Fruit fly (Drosophila melanogaster): ENCODE results near the gene osp.
A peak's percentile ranks its signal among the peaks of the same experiment; 100 is the strongest.

The osp gene

DNA sequence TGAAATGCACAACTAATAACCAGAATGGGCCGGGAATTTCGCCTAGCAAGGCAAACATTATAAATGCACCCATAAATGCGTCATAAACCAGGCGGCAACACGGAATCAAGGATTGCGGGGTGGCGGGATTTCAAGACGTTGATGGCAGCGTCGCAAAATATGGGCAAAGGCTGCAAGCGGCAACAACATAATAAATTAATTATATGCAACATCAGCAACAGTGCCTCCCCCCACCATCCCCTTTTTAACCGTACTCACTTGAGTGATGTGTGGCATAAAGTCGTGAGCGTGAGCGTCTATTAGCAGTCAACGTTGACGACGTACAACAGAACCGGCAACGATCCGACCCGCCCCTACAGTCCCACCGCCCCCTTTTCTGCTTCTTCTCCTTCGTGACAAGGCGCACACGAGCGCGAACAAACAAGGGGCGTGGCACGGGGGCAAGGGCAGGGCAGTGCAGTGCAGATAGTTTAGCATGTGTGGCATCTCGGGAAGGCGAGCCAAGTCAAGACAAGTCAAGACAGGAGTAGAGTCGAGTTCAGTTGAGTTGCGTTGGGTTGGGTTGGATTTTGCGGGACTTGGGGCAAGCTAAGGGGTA lies 120.5 kb downstream of the osp start:
- no peak for TF ChIP-seq CG10348 (GFP tag; IDR thresholded peaks at IDR 0.05)
- peak; percentile 73 for TF ChIP-seq CG13204 (GFP tag; optimal IDR thresholded peaks at IDR 0.05)
- TF ChIP-seq D1 (tag; optimal IDR thresholded peaks at IDR 0.05): no peak
- TF ChIP-seq EcR (GFP tag; optimal IDR thresholded peaks at IDR 0.05): peak; percentile 64
- peak; percentile 4 for TF ChIP-seq Pif1A (GFP tag; optimal IDR thresholded peaks at IDR 0.05)
- peak; percentile 58; the same call in 1 of the 3 replicates for TF ChIP-seq fd96Ca (GFP tag; IDR thresholded peaks at IDR 0.05)
- peak; percentile 56; the same call in 2 of the 3 replicates for TF ChIP-seq CG4496 (GFP tag; IDR thresholded peaks at IDR 0.05)

DNA sequence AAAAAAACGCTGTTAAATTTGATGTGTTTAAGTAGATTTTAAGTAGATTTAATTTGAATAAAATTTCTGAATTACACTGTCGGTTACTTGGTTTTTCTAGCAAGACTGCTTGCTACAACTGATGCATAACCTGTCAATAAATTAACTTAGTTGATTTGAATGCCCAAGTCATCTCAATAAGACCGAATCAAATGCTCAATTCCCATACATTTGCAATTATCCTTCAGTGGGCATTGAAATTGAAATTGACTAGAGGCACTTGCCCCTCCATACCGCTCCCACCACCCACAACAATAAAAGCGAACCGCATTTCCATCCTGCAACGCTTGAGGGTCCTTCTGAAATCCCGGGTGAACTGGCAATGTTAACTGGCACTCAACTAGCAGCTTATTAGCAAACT lies 125.5 kb downstream of the osp start, which contains the start of gene CG3473:
Gene CG3473 (minus strand): TSS at position 101 of the 400 bp plus-strand sequence.
- TF ChIP-seq Pif1B (GFP tag; optimal IDR thresholded peaks at IDR 0.05): no peak
- TF ChIP-seq CG4496 (GFP tag; IDR thresholded peaks at IDR 0.05): no peak
- no peak for TF ChIP-seq CG9948 (tag; optimal IDR thresholded peaks at IDR 0.05)
- TF ChIP-seq Snoo (tag; optimal IDR thresholded peaks at IDR 0.05): no peak
- TF ChIP-seq CG17806 (tag; optimal IDR thresholded peaks at IDR 0.05): no peak
- no peak for TF ChIP-seq Ets98B (GFP tag; IDR thresholded peaks at IDR 0.05)
- no peak for TF ChIP-seq CG8301 (tag; optimal IDR thresholded peaks at IDR 0.05)
- TF ChIP-seq CG15710 (tag; optimal IDR thresholded peaks at IDR 0.05): no peak
- TF ChIP-seq fd96Ca (GFP tag; IDR thresholded peaks at IDR 0.05): no peak
- TF ChIP-seq rn (GFP tag; IDR thresholded peaks at IDR 0.05): no peak
- no peak for TF ChIP-seq CG34367 (tag; optimal IDR thresholded peaks at IDR 0.05)
- TF ChIP-seq Pif1A (GFP tag; optimal IDR thresholded peaks at IDR 0.05): no peak
- no peak for TF ChIP-seq D1 (tag; optimal IDR thresholded peaks at IDR 0.05)
- TF ChIP-seq gl (tag; optimal IDR thresholded peaks at IDR 0.05): no peak
- no peak for TF ChIP-seq CG13204 (GFP tag; optimal IDR thresholded peaks at IDR 0.05)
- TF ChIP-seq CG8159 (tag; optimal IDR thresholded peaks at IDR 0.05): no peak

DNA sequence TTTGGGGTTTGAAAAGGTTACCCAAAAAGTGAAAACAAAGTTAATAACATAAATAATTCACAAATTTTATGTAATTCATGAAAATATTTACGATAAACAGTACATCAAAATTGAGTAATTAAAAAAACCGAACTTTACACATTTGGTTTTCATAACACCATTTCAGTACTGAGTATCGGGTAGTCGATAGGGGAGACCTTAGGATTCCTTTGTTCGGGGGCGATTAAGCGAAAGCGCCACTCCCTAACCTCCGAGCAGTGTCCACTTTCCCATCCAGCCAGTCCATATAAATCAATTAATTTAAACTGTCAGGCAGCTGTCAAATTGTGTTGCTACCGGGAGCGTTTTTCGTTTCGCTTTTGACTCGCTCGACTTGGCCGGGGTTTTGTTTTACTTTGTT lies 126.8 kb downstream of the osp start:
- TF ChIP-seq CG8301 (tag; optimal IDR thresholded peaks at IDR 0.05) (no peak), CG8159 (tag; optimal IDR thresholded peaks at IDR 0.05) (peak; percentile 27), CG17806 (tag; optimal IDR thresholded peaks at IDR 0.05) (no peak), CG15710 (tag; optimal IDR thresholded peaks at IDR 0.05) (no peak), rn (GFP tag; IDR thresholded peaks at IDR 0.05) (no peak)

DNA sequence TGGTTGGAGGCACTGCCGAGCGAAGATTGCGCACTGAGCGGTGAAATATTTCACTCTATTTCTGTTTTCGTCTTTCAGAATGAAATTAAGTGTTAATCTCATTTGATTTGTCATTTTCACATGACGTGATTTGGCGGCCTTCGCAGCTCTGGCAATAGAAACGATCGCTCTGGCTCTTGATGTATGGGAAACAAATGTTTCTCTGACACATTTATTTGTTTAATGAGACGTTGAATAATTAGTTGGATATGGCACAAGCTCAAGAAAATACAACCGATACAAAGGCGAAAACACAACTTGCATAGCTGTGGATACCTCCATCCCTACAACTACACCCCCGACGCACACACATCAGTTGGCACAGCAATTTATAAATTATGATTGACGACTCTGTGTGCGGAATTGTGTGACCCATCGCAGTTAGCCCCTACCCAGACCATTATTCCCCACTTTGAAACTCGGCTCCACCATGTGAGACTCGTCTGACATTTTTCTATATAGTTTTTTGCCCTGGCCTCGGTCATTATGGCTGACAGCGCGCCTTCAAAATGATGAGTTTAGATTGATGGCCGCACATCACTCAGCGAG lies 130.2 kb downstream of the osp start:
- TF ChIP-seq CG34367 (tag; optimal IDR thresholded peaks at IDR 0.05) (no peak), CG13204 (GFP tag; optimal IDR thresholded peaks at IDR 0.05) (no peak), rn (GFP tag; IDR thresholded peaks at IDR 0.05) (no peak), CG17806 (tag; optimal IDR thresholded peaks at IDR 0.05) (no peak), D1 (tag; optimal IDR thresholded peaks at IDR 0.05) (no peak), CG14655 (GFP tag; optimal IDR thresholded peaks at IDR 0.05) (no peak), CG9948 (tag; optimal IDR thresholded peaks at IDR 0.05) (no peak), gl (tag; optimal IDR thresholded peaks at IDR 0.05) (no peak), CG15710 (tag; optimal IDR thresholded peaks at IDR 0.05) (no peak), CG32121 (GFP tag; IDR thresholded peaks at IDR 0.05) (no peak), Ets98B (GFP tag; IDR thresholded peaks at IDR 0.05) (no peak), CG12605 (GFP tag; IDR thresholded peaks at IDR 0.05) (no peak), CG10348 (GFP tag; IDR thresholded peaks at IDR 0.05) (no peak), Pif1A (GFP tag; optimal IDR thresholded peaks at IDR 0.05) (no peak), Snoo (tag; optimal IDR thresholded peaks at IDR 0.05) (no peak), fd96Ca (GFP tag; IDR thresholded peaks at IDR 0.05) (no peak), EcR (GFP tag; optimal IDR thresholded peaks at IDR 0.05) (no peak), CG8159 (tag; optimal IDR thresholded peaks at IDR 0.05) (no peak), CG4496 (GFP tag; IDR thresholded peaks at IDR 0.05) (no peak), Pif1B (GFP tag; optimal IDR thresholded peaks at IDR 0.05) (no peak)

DNA sequence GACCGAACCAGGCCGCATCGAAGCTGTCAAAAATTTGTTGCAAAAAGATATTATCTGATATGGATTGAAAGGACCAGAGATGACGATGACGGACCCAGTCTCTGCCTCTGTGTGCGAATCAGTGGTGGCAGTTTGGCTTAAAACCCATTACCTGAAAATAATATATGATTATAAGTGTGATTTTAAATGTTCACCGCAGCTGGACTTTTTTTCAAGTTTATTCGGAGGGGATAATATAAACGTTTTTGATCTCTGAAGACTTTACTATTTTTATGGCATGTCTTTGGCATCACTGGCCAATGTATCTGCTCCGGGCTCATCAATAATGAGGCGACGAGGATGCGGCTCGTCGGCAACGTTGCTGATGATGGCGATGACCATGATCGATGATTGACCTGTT lies 131.4 kb downstream of the osp start:
- TF ChIP-seq CG10348 (GFP tag; IDR thresholded peaks at IDR 0.05) (no peak), CG8301 (tag; optimal IDR thresholded peaks at IDR 0.05) (peak; percentile 65), CG13204 (GFP tag; optimal IDR thresholded peaks at IDR 0.05) (peak; percentile 45), Snoo (tag; optimal IDR thresholded peaks at IDR 0.05) (peak; percentile 82), CG8159 (tag; optimal IDR thresholded peaks at IDR 0.05) (peak; percentile 85), CG14655 (GFP tag; optimal IDR thresholded peaks at IDR 0.05) (peak; percentile 69), CG32121 (GFP tag; IDR thresholded peaks at IDR 0.05) (no peak), fd96Ca (GFP tag; IDR thresholded peaks at IDR 0.05) (peak; percentile 82; the same call in 2 of the 3 replicates), Pif1A (GFP tag; optimal IDR thresholded peaks at IDR 0.05) (peak; percentile 84), Pif1B (GFP tag; optimal IDR thresholded peaks at IDR 0.05) (peak; percentile 88), CG34367 (tag; optimal IDR thresholded peaks at IDR 0.05) (peak; percentile 77), Ets98B (GFP tag; IDR thresholded peaks at IDR 0.05) (peak; percentile 55), CG17806 (tag; optimal IDR thresholded peaks at IDR 0.05) (peak; percentile 77), EcR (GFP tag; optimal IDR thresholded peaks at IDR 0.05) (peak; percentile 31), CG9948 (tag; optimal IDR thresholded peaks at IDR 0.05) (peak; percentile 68), CG4496 (GFP tag; IDR thresholded peaks at IDR 0.05) (peak; percentile 58; the same call in 2 of the 3 replicates), D1 (tag; optimal IDR thresholded peaks at IDR 0.05) (peak; percentile 31), gl (tag; optimal IDR thresholded peaks at IDR 0.05) (peak; percentile 66), CG12605 (GFP tag; IDR thresholded peaks at IDR 0.05) (peak; percentile 67), CG15710 (tag; optimal IDR thresholded peaks at IDR 0.05) (peak; percentile 86), rn (GFP tag; IDR thresholded peaks at IDR 0.05) (no peak)

DNA sequence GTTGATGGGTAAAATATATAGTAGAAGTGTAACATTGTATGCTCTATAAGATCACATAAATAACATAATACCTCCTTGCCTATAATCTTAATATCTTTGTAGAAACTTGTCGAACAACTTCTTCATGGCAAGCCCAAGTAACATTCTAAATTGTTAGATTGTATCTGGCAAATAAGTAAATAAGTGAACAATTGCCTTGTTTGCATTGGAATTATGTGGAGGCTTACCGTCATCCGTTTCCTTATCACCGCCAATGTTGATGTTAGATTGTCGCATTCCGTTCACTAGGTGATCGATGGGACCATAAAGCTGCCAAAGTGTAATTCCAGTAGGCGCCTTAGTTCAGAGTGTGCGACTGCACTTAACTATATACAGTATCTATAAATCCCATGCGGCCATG lies 132.3 kb downstream of the osp start:
- TF ChIP-seq CG14655 (GFP tag; optimal IDR thresholded peaks at IDR 0.05) (peak; percentile 1), CG12605 (GFP tag; IDR thresholded peaks at IDR 0.05) (no peak), Pif1A (GFP tag; optimal IDR thresholded peaks at IDR 0.05) (peak; percentile 4)
